Worm (Caenorhabditis elegans) whole organism, late embryonic: ENCODE measurements around the gene Y42A5A.1.

Experiments
- F13H6.1 ChIP-seq: sonication (generic microtip); optimal IDR thresholded peaks from 2 replicates; lab custom pipeline; 2016; ENCODE audit warnings: missing genetic modification characterization, missing compliant biosample characterization
- Y22D7AL.16 ChIP-seq: sonication (generic microtip); optimal IDR thresholded peaks from 2 replicates; lab custom pipeline; 2016; ENCODE audit warnings: missing genetic modification characterization, missing compliant biosample characterization
- ahr-1 ChIP-seq: sonication (generic microtip); optimal IDR thresholded peaks from 2 replicates; lab custom pipeline; 2016; ENCODE audit warnings: missing genetic modification characterization, missing compliant biosample characterization
- ama-1 ChIP-seq: fragments of 150-350 bp; optimal IDR thresholded peaks from 2 replicates; lab custom pipeline; 2014
- ceh-18 ChIP-seq: sonication (generic microtip); optimal IDR thresholded peaks from 2 replicates; lab custom pipeline; 2016; ENCODE audit warnings: missing genetic modification characterization, missing compliant biosample characterization
- ceh-19 ChIP-seq: fragments of 200-800 bp; sonication (Bioruptor generic); optimal IDR thresholded peaks from 2 replicates; lab custom pipeline; 2018; ENCODE audit warnings: mild to moderate bottlenecking, missing genetic modification characterization, missing compliant biosample characterization
- ceh-22 ChIP-seq: sonication (generic microtip); optimal IDR thresholded peaks from 2 replicates; lab custom pipeline; 2017; ENCODE audit warnings: missing biosample characterization, missing genetic modification characterization
- ceh-24 ChIP-seq: sonication (generic microtip); optimal IDR thresholded peaks from 2 replicates; lab custom pipeline; 2016; ENCODE audit warnings: mild to moderate bottlenecking, missing genetic modification characterization, missing compliant biosample characterization
- ceh-30 ChIP-seq: fragments of 150-350 bp; optimal IDR thresholded peaks from 2 replicates; lab custom pipeline; 2014; ENCODE audit warnings: missing biosample characterization, missing genetic modification characterization
- ceh-31 ChIP-seq: sonication (generic microtip); optimal IDR thresholded peaks from 2 replicates; lab custom pipeline; 2016; ENCODE audit warnings: missing genetic modification characterization, missing compliant biosample characterization
- ceh-6 ChIP-seq: fragments of 200-800 bp; sonication (Bioruptor generic); optimal IDR thresholded peaks from 2 replicates; lab custom pipeline; 2018; ENCODE audit warnings: mild to moderate bottlenecking, missing genetic modification characterization, missing compliant biosample characterization
- ceh-9 ChIP-seq: sonication (generic microtip); optimal IDR thresholded peaks from 2 replicates; lab custom pipeline; 2016; ENCODE audit warnings: mild to moderate bottlenecking, missing genetic modification characterization, inconsistent platforms, missing compliant biosample characterization
- dve-1 ChIP-seq: sonication (generic microtip); optimal IDR thresholded peaks from 2 replicates; lab custom pipeline; 2017; ENCODE audit warnings: antibody characterized with exemption, mild to moderate bottlenecking, missing genetic modification characterization, missing compliant biosample characterization
- elt-2 ChIP-seq: sonication (generic microtip); optimal IDR thresholded peaks from 2 replicates; lab custom pipeline; 2016; ENCODE audit warnings: missing genetic modification reagents, missing genetic modification characterization, missing compliant biosample characterization
- elt-4 ChIP-seq: sonication (generic microtip); optimal IDR thresholded peaks from 2 replicates; lab custom pipeline; 2016; ENCODE audit warnings: missing genetic modification characterization, missing compliant biosample characterization
- ets-4 ChIP-seq: sonication (generic microtip); optimal IDR thresholded peaks from 2 replicates; lab custom pipeline; 2016; ENCODE audit warnings: missing genetic modification characterization, missing compliant biosample characterization
- eyg-1 ChIP-seq: sonication (generic microtip); optimal IDR thresholded peaks from 2 replicates; lab custom pipeline; 2016; ENCODE audit warnings: missing genotype, missing genetic modification characterization, missing compliant biosample characterization
- fax-1 ChIP-seq: sonication (generic microtip); optimal IDR thresholded peaks from 2 replicates; lab custom pipeline; 2016; ENCODE audit warnings: missing genotype, missing genetic modification characterization, missing compliant biosample characterization
- fkh-10 ChIP-seq: fragments of 150-350 bp; optimal IDR thresholded peaks from 2 replicates; lab custom pipeline; 2014; ENCODE audit warnings: missing biosample characterization, missing genetic modification reagents, missing genetic modification characterization
- fkh-6 ChIP-seq: sonication (generic microtip); optimal IDR thresholded peaks from 2 replicates; lab custom pipeline; 2016; ENCODE audit warnings: missing genetic modification characterization, missing compliant biosample characterization
- gmeb-2 ChIP-seq: sonication (generic microtip); optimal IDR thresholded peaks from 2 replicates; lab custom pipeline; 2016; ENCODE audit warnings: missing genetic modification characterization, inconsistent platforms, missing compliant biosample characterization
- hlh-13 ChIP-seq: fragments of 200-800 bp; sonication (Bioruptor generic); optimal IDR thresholded peaks from 2 replicates; lab custom pipeline; 2018; ENCODE audit warnings: mild to moderate bottlenecking, missing genetic modification characterization, missing compliant biosample characterization
- hlh-30 ChIP-seq: sonication (generic microtip); optimal IDR thresholded peaks from 2 replicates; lab custom pipeline; 2017; ENCODE audit warnings: antibody characterized with exemption, missing genetic modification characterization, missing compliant biosample characterization; ENCODE audit not compliant: insufficient read depth
- hlh-6 ChIP-seq: sonication (generic microtip); optimal IDR thresholded peaks from 2 replicates; lab custom pipeline; 2016; ENCODE audit warnings: missing genotype, missing genetic modification characterization, missing compliant biosample characterization
- lim-6 ChIP-seq: sonication (generic microtip); optimal IDR thresholded peaks from 2 replicates; lab custom pipeline; 2016; ENCODE audit warnings: missing genetic modification characterization, missing compliant biosample characterization
- lin-11 ChIP-seq: fragments of 200-800 bp; sonication (Bioruptor generic); optimal IDR thresholded peaks from 2 replicates; lab custom pipeline; 2018; ENCODE audit warnings: mild to moderate bottlenecking, missing genetic modification characterization, missing compliant biosample characterization
- madf-2 ChIP-seq: sonication (generic microtip); optimal IDR thresholded peaks from 2 replicates; lab custom pipeline; 2017; ENCODE audit warnings: missing genetic modification characterization, missing compliant biosample characterization
- nfya-1 ChIP-seq: sonication (generic microtip); optimal IDR thresholded peaks from 2 replicates; lab custom pipeline; 2017; ENCODE audit warnings: missing genetic modification characterization, mild to moderate bottlenecking, missing compliant biosample characterization, antibody characterized with exemption, moderate library complexity
- nhr-11 ChIP-seq: fragments of 150-350 bp; optimal IDR thresholded peaks from 2 replicates; lab custom pipeline; 2014; ENCODE audit warnings: missing biosample characterization, missing genetic modification characterization
- nhr-232 ChIP-seq: sonication (generic microtip); optimal IDR thresholded peaks from 2 replicates; lab custom pipeline; 2016; ENCODE audit warnings: missing genetic modification characterization, missing compliant biosample characterization
- npax-4 ChIP-seq: sonication (generic microtip); optimal IDR thresholded peaks from 2 replicates; lab custom pipeline; 2016; ENCODE audit warnings: missing genetic modification characterization, missing compliant biosample characterization
- pag-3 ChIP-seq: sonication (generic microtip); optimal IDR thresholded peaks from 2 replicates; lab custom pipeline; 2016; ENCODE audit warnings: missing compliant biosample characterization, missing genetic modification characterization, borderline replicate concordance
- pax-1 ChIP-seq: fragments of 150-350 bp; optimal IDR thresholded peaks from 2 replicates; lab custom pipeline; 2014; ENCODE audit warnings: missing biosample characterization, missing genetic modification characterization
- pha-2 ChIP-seq: sonication (generic microtip); optimal IDR thresholded peaks from 2 replicates; lab custom pipeline; 2017; ENCODE audit warnings: mild to moderate bottlenecking, missing genetic modification characterization, missing compliant biosample characterization
- pros-1 ChIP-seq: fragments of 150-350 bp; optimal IDR thresholded peaks from 2 replicates; lab custom pipeline; 2014; ENCODE audit warnings: missing biosample characterization, missing genetic modification reagents, missing genetic modification characterization
- rnt-1 ChIP-seq: sonication (generic microtip); optimal IDR thresholded peaks from 2 replicates; lab custom pipeline; 2016; ENCODE audit warnings: missing genetic modification characterization, missing compliant biosample characterization
- sdc-2 ChIP-seq: sonication (generic microtip); optimal IDR thresholded peaks from 2 replicates; lab custom pipeline; 2016; ENCODE audit warnings: missing genotype, missing genetic modification characterization, missing compliant biosample characterization
- sox-4 ChIP-seq: sonication (generic microtip); optimal IDR thresholded peaks from 2 replicates; lab custom pipeline; 2017; ENCODE audit warnings: mild to moderate bottlenecking, missing genetic modification characterization, inconsistent platforms, missing compliant biosample characterization
- tbx-2 ChIP-seq: sonication (generic microtip); optimal IDR thresholded peaks from 2 replicates; lab custom pipeline; 2016; ENCODE audit warnings: missing genetic modification characterization, missing compliant biosample characterization
- ttx-3 ChIP-seq: sonication (generic microtip); optimal IDR thresholded peaks from 2 replicates; lab custom pipeline; 2016; ENCODE audit warnings: missing genetic modification reagents, missing genetic modification characterization, missing compliant biosample characterization
- unc-3 ChIP-seq, 2 experiments: fragments of 200-800 bp in 1 of 2; sonication (Bioruptor generic) in 1 of 2; sonication (generic microtip) in 1 of 2; conservative IDR thresholded peaks in 1 of 2; optimal IDR thresholded peaks in 1 of 2; 2 replicates each; pipeline versions ENCODE4 v1.3.6 to Lab custom; 2016 to 2022; ENCODE audit warnings: missing compliant biosample characterization in 2 of 2, missing genetic modification characterization in 2 of 2, missing genetic modification reagents in 1 of 2
- unc-42 ChIP-seq: sonication (generic microtip); optimal IDR thresholded peaks from 2 replicates; lab custom pipeline; 2016; ENCODE audit warnings: missing genotype, missing genetic modification characterization, missing compliant biosample characterization
- unc-55 ChIP-seq: sonication (generic microtip); optimal IDR thresholded peaks from 2 replicates; lab custom pipeline; 2017; ENCODE audit warnings: missing biosample characterization, missing genetic modification reagents, missing genetic modification characterization

The Y42A5A.1 gene

DNA sequence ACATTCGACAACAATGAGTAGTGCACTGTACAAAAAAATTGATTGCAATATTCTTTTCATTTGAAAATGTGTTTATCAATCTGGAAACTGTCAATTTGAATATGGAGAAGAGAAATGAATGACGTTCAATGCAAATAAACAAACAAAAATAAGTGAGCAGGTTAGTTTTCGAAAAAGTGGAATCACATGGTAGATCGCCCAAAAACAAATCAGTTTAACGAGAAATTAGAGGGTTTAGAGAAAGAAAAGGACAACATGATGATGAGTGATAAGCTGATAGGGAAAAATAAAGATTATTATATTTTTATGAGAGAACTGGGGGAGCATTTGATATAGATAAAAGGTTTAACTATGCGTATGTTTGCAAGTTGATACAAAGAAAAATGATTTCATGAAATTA lies 18.5 kb upstream of the Y42A5A.1 start, which contains the start of gene T04C12.8:
Gene T04C12.8 (minus strand): TSS at position 82 of the 400 bp plus-strand sequence.
- TF ChIP-seq ceh-19 (GFP tag; lab: Kevin White, UChicago) (no peak), elt-2 (tag; lab: Kevin White, UChicago) (peak; percentile 83), hlh-6 (tag; lab: Kevin White, UChicago) (no peak), gmeb-2 (no peak)

- TF ChIP-seq unc-55 (GFP tag; lab: Kevin White, UChicago) (no peak), fax-1 (no peak), madf-2 (no peak), ceh-9 (tag; lab: Kevin White, UChicago) (no peak), hlh-30 (tag; lab: Kevin White, UChicago) (no peak), lin-11 (tag; lab: Kevin White, UChicago) (no peak), ceh-24 (tag; lab: Kevin White, UChicago) (no peak), ceh-30 (tag; lab: Kevin White, UChicago) (no peak), ceh-19 (GFP tag; lab: Kevin White, UChicago) (no peak), ama-1 (lab: Kevin White, UChicago) (no peak), Y22D7AL.16 (no peak), ceh-31 (tag; lab: Kevin White, UChicago) (no peak), unc-42 (tag; lab: Kevin White, UChicago) (no peak), ceh-18 (tag; lab: Kevin White, UChicago) (no peak), ceh-22 (tag; lab: Kevin White, UChicago) (no peak), hlh-6 (tag; lab: Kevin White, UChicago) (no peak), npax-4 (tag; lab: Kevin White, UChicago) (no peak), fkh-10 (no peak), unc-3 (GFP tag; conservative IDR thresholded peaks at IDR 0.05; lab: Robert Waterston, UW) (no peak), unc-3 (tag; optimal IDR thresholded peaks at IDR 0.05; lab: Kevin White, UChicago) (no peak)
Observed at ce11 chrV:11070388-11070787, 17.4 kb upstream of the Y42A5A.1 start.

DNA sequence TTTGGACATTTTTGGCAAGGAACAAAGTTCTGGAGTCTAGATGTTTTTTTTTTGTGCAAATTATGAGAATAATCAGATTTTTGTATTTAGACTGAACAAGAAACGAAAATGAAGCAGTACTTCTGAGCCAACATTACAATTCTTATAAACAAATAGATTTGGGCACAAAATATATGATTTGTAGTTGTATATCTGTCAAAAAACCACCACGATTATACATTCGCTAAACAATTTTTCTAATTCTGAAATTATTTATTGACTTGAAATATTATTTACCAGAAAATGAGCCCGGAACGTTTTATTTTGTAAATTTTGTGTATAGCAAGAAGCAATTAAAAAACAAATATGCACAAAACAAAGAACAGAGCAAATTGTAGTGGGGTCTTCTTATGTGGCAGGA lies 16.3 kb upstream of the Y42A5A.1 start:
- TF ChIP-seq nfya-1 (tag; lab: Kevin White, UChicago) = no peak
- TF ChIP-seq hlh-30 (tag; lab: Kevin White, UChicago) = no peak
- no peak for TF ChIP-seq unc-3 (GFP tag; conservative IDR thresholded peaks at IDR 0.05; lab: Robert Waterston, UW)
- no peak for TF ChIP-seq unc-3 (tag; optimal IDR thresholded peaks at IDR 0.05; lab: Kevin White, UChicago)
- no peak for TF ChIP-seq tbx-2
- TF ChIP-seq nhr-232 (tag; lab: Kevin White, UChicago) = no peak
- no peak for TF ChIP-seq pag-3 (tag; lab: Kevin White, UChicago)
- no peak for TF ChIP-seq ets-4
- TF ChIP-seq sdc-2 (tag; lab: Kevin White, UChicago) = no peak

DNA sequence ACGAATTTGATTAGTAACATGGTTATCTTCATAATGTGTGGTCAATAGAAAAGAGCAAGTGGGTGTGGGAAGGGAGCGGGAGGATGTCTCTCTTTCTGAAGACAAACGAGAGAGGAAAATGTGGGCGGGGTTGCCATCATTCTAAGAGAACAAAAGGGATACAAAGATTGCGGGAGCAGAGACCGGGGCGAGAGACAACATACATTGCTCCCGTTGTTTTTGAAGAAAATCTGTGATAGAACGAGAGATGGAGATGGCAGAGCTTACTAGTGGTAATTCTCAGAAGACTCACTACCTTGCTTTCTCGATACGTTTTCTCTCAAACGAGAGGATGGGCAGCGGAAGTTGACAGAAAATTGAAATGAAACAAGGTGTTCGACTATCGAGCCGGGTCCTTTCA lies 14.4 kb upstream of the Y42A5A.1 start:
- TF ChIP-seq unc-55 (GFP tag; lab: Kevin White, UChicago) (peak; percentile 2), ceh-31 (tag; lab: Kevin White, UChicago) (no peak), ceh-18 (tag; lab: Kevin White, UChicago) (peak; percentile 4)
- TF ChIP-seq, all 69 proteins: peak for 2

DNA sequence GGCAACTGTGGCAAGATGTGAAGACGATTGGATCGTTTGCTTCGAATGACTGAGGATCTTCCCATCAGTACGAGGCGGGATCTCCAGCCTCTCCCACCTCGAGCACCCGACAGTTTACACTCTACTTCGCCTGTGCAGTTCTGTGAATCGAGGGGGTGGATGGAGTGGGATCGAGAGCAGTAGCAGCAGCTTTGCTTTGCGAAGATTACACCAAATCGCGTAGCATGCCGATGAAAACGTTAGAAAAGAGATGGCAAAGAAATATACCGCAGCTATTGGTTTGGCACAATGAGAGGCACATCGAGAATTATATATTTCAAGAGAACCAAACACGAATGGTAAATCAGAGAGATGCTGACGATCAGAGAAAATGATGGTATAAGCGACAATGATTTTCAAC lies 13.3 kb upstream of the Y42A5A.1 start, which contains the start of gene act-3:
Gene act-3 (minus strand): TSS at position 51 of the 400 bp plus-strand sequence.
- TF ChIP-seq Y22D7AL.16 = no peak
- no peak for TF ChIP-seq unc-3 (GFP tag; conservative IDR thresholded peaks at IDR 0.05; lab: Robert Waterston, UW)
- TF ChIP-seq unc-3 (tag; optimal IDR thresholded peaks at IDR 0.05; lab: Kevin White, UChicago) = no peak
- TF ChIP-seq ttx-3 (tag; lab: Kevin White, UChicago) = no peak
- TF ChIP-seq ceh-18 (tag; lab: Kevin White, UChicago) = peak; percentile 92
- TF ChIP-seq fkh-6 (tag; lab: Kevin White, UChicago) = no peak
- TF ChIP-seq fax-1 = no peak
- no peak for TF ChIP-seq ceh-9 (tag; lab: Kevin White, UChicago)
- no peak for TF ChIP-seq F13H6.1
- no peak for TF ChIP-seq sox-4 (tag; lab: Kevin White, UChicago)
- TF ChIP-seq hlh-13 = no peak
- TF ChIP-seq dve-1 = no peak
- TF ChIP-seq madf-2 = no peak
- no peak for TF ChIP-seq ceh-30 (tag; lab: Kevin White, UChicago)
- no peak for TF ChIP-seq fkh-10
- TF ChIP-seq pha-2 (tag; lab: Kevin White, UChicago) = no peak
- TF ChIP-seq lim-6 (tag; lab: Kevin White, UChicago) = no peak
- TF ChIP-seq elt-4 (tag; lab: Kevin White, UChicago) = no peak
- TF ChIP-seq ceh-6 (GFP tag; lab: Kevin White, UChicago) = no peak
- TF ChIP-seq eyg-1 (tag; lab: Kevin White, UChicago) = no peak
- TF ChIP-seq pax-1 = no peak
- no peak for TF ChIP-seq tbx-2
- peak; percentile 53 for TF ChIP-seq nfya-1 (tag; lab: Kevin White, UChicago)
- TF ChIP-seq pros-1 (tag; lab: Kevin White, UChicago) = no peak
- TF ChIP-seq rnt-1 (tag; lab: Kevin White, UChicago) = peak; percentile 67
- TF ChIP-seq ahr-1 (tag; lab: Kevin White, UChicago) = no peak
- TF ChIP-seq nhr-11 (tag; lab: Kevin White, UChicago) = no peak
- peak; percentile 27 for TF ChIP-seq unc-55 (GFP tag; lab: Kevin White, UChicago)
